Worm (Caenorhabditis elegans) whole organism, L1 larva: Measurements from ENCODE around the gene dhhc-1.

Experiments used
- C04F5.9 ChIP-seq: sonication (generic microtip); optimal IDR thresholded peaks from 2 replicates; lab custom pipeline; 2016; ENCODE audit warnings: missing genetic modification characterization, missing compliant biosample characterization
- C34B4.2 ChIP-seq: sonication (generic microtip); optimal IDR thresholded peaks from 2 replicates; lab custom pipeline; 2017; ENCODE audit warnings: mild to moderate bottlenecking, missing genetic modification characterization, missing compliant biosample characterization
- aly-2 ChIP-seq: fragments of 150-350 bp; optimal IDR thresholded peaks from 2 replicates; lab custom pipeline; 2014; ENCODE audit warnings: missing biosample characterization, missing genetic modification characterization
- ama-1 ChIP-seq: fragments of 150-350 bp; optimal IDR thresholded peaks from 2 replicates; lab custom pipeline; 2014
- blmp-1 ChIP-seq: fragments of 150-350 bp; optimal IDR thresholded peaks from 2 replicates; lab custom pipeline; 2014; ENCODE audit warnings: missing biosample characterization, missing genetic modification characterization
- ceh-63 ChIP-seq: fragments of 200-800 bp; sonication (Bioruptor generic); optimal IDR thresholded peaks from 2 replicates; lab custom pipeline; 2018; ENCODE audit warnings: mild to moderate bottlenecking, missing genetic modification characterization, missing compliant biosample characterization
- ceh-8 ChIP-seq: fragments of 200-800 bp; sonication (Bioruptor generic); optimal IDR thresholded peaks from 2 replicates; lab custom pipeline; 2018; ENCODE audit warnings: mild to moderate bottlenecking, missing genetic modification characterization, moderate library complexity, missing compliant biosample characterization
- ceh-82 ChIP-seq, 3 experiments: fragments of 150-350 bp in 1 of 3; sonication (generic microtip) in 2 of 3; optimal IDR thresholded peaks; 2 replicates each; lab custom pipeline; 2014 to 2017; ENCODE audit warnings: missing biosample characterization in 3 of 3, missing genetic modification characterization in 3 of 3
- ceh-90 ChIP-seq: sonication (generic microtip); optimal IDR thresholded peaks from 2 replicates; lab custom pipeline; 2016; ENCODE audit warnings: missing genetic modification characterization, missing compliant biosample characterization
- dpl-1 ChIP-seq, 3 experiments: fragments of 150-350 bp in 2 of 3; sonication (generic microtip) in 1 of 3; optimal IDR thresholded peaks; 2 replicates each; lab custom pipeline; 2014 to 2017; ENCODE audit warnings: missing biosample characterization in 3 of 3, missing genetic modification characterization in 3 of 3, missing genetic modification reagents in 3 of 3
- efl-1 ChIP-seq, 4 experiments: fragments of 150-350 bp; optimal IDR thresholded peaks in 3 of 4; peaks in 1 of 4; 1 replicate in 1 of 4; 2 replicates in 3 of 4; lab custom pipeline; 2014; ENCODE audit warnings: missing biosample characterization in 2 of 4, missing genetic modification characterization in 2 of 4, missing genetic modification reagents in 2 of 4
- elt-2 ChIP-seq: sonication (generic microtip); optimal IDR thresholded peaks from 2 replicates; lab custom pipeline; 2016; ENCODE audit warnings: missing genetic modification characterization, mild to moderate bottlenecking, inconsistent platforms, missing compliant biosample characterization, missing genetic modification reagents
- elt-3 ChIP-seq, 6 experiments: fragments of 150-350 bp in 1 of 6; sonication (generic microtip); optimal IDR thresholded peaks; 2 replicates each; lab custom pipeline; 2017 to 2018; ENCODE audit warnings: missing biosample characterization in 6 of 6, missing genetic modification characterization in 6 of 6, inconsistent platforms in 1 of 6
- fkh-4 ChIP-seq: sonication (generic microtip); optimal IDR thresholded peaks from 2 replicates; lab custom pipeline; 2016; ENCODE audit warnings: missing compliant biosample characterization, missing genetic modification characterization, borderline replicate concordance
- fkh-8 ChIP-seq: sonication (generic microtip); optimal IDR thresholded peaks from 2 replicates; lab custom pipeline; 2016; ENCODE audit warnings: mild to moderate bottlenecking, missing genetic modification characterization, missing compliant biosample characterization
- hlh-4 ChIP-seq: sonication (generic microtip); optimal IDR thresholded peaks from 2 replicates; lab custom pipeline; 2016; ENCODE audit warnings: mild to moderate bottlenecking, missing genetic modification characterization, missing compliant biosample characterization
- isw-1 ChIP-seq: fragments of 200-800 bp; sonication (Bioruptor generic); IDR thresholded peaks from 2 replicates; pipeline ENCODE4 v1.3.6; 2022; ENCODE audit warnings: missing genetic modification characterization, missing compliant biosample characterization
- jun-1 ChIP-seq: fragments of 150-350 bp; optimal IDR thresholded peaks from 2 replicates; lab custom pipeline; 2014; ENCODE audit warnings: missing biosample characterization, missing genetic modification reagents, missing genetic modification characterization
- lin-13 ChIP-seq: fragments of 150-350 bp; optimal IDR thresholded peaks from 2 replicates; lab custom pipeline; 2014; ENCODE audit warnings: missing biosample characterization, missing genetic modification reagents, missing genetic modification characterization
- lin-15B ChIP-seq: fragments of 150-350 bp; sonication (generic microtip); optimal IDR thresholded peaks from 3 replicates; lab custom pipeline; 2014; ENCODE audit warnings: missing biosample characterization, missing genetic modification characterization
- lin-35 ChIP-seq, 2 experiments: fragments of 150-350 bp; optimal IDR thresholded peaks; 2 replicates each; lab custom pipeline; 2014; ENCODE audit warnings: missing biosample characterization in 2 of 2, missing genetic modification characterization in 2 of 2, missing genetic modification reagents in 2 of 2
- lin-39 ChIP-seq: fragments of 150-350 bp; optimal IDR thresholded peaks from 2 replicates; lab custom pipeline; 2014; ENCODE audit warnings: missing biosample characterization, missing genetic modification reagents, missing genetic modification characterization
- mdl-1 ChIP-seq, 2 experiments: fragments of 150-350 bp; optimal IDR thresholded peaks; 2 replicates each; lab custom pipeline; 2014 to 2017; ENCODE audit warnings: missing biosample characterization in 2 of 2, missing genetic modification characterization in 2 of 2, inconsistent platforms in 1 of 2
- nhr-12 ChIP-seq: sonication (generic microtip); optimal IDR thresholded peaks from 2 replicates; lab custom pipeline; 2017; ENCODE audit warnings: missing biosample characterization, missing genetic modification characterization
- nhr-19 ChIP-seq: fragments of 200-800 bp; sonication (Bioruptor generic); conservative IDR thresholded peaks from 2 replicates; pipeline ENCODE4 v1.3.6; 2022; ENCODE audit warnings: missing genetic modification characterization, missing compliant biosample characterization
- nhr-28 ChIP-seq: fragments of 150-350 bp; optimal IDR thresholded peaks from 2 replicates; lab custom pipeline; 2014; ENCODE audit warnings: missing biosample characterization, missing genetic modification characterization
- nhr-71 ChIP-seq: sonication (generic microtip); optimal IDR thresholded peaks from 2 replicates; lab custom pipeline; 2016; ENCODE audit warnings: mild to moderate bottlenecking, missing genetic modification characterization, moderate library complexity, missing compliant biosample characterization
- nhr-76 ChIP-seq: sonication (generic microtip); optimal IDR thresholded peaks from 2 replicates; lab custom pipeline; 2017; ENCODE audit warnings: missing biosample characterization, missing genetic modification characterization
- nhr-85 ChIP-seq: sonication (generic microtip); peaks from one replicate; lab custom pipeline; 2016; ENCODE audit warnings: missing genetic modification characterization, inconsistent platforms, missing compliant biosample characterization
- pqm-1 ChIP-seq: sonication (generic microtip); optimal IDR thresholded peaks from 3 replicates; lab custom pipeline; 2017; ENCODE audit warnings: missing biosample characterization, missing genetic modification characterization
- rnt-1 ChIP-seq: sonication (generic microtip); optimal IDR thresholded peaks from 2 replicates; lab custom pipeline; 2016; ENCODE audit warnings: mild to moderate bottlenecking, missing genetic modification characterization, moderate library complexity, missing compliant biosample characterization
- skn-1 ChIP-seq: fragments of 150-350 bp; optimal IDR thresholded peaks from 2 replicates; lab custom pipeline; 2014; ENCODE audit warnings: missing biosample characterization, missing genetic modification characterization
- snpc-4 ChIP-seq: fragments of 150-350 bp; optimal IDR thresholded peaks from 2 replicates; lab custom pipeline; 2014; ENCODE audit warnings: missing biosample characterization, missing genetic modification characterization
- tlp-1 ChIP-seq: fragments of 150-350 bp; optimal IDR thresholded peaks from 2 replicates; lab custom pipeline; 2014; ENCODE audit warnings: missing biosample characterization, missing genetic modification characterization
- unc-130 ChIP-seq: fragments of 150-350 bp; optimal IDR thresholded peaks from 2 replicates; lab custom pipeline; 2017; ENCODE audit warnings: missing biosample characterization, missing genetic modification characterization, inconsistent platforms
- unc-62 ChIP-seq: fragments of 150-350 bp; optimal IDR thresholded peaks from 2 replicates; lab custom pipeline; 2014; ENCODE audit warnings: missing biosample characterization, missing genetic modification reagents, missing genetic modification characterization
- unc-86 ChIP-seq: sonication (generic microtip); optimal IDR thresholded peaks from 2 replicates; lab custom pipeline; 2016; ENCODE audit warnings: missing genetic modification characterization, missing compliant biosample characterization
- unc-98 ChIP-seq: fragments of 200-800 bp; sonication (Bioruptor generic); IDR thresholded peaks from 2 replicates; pipeline ENCODE4 v1.3.6; 2022; ENCODE audit warnings: missing genetic modification characterization, missing compliant biosample characterization

The dhhc-1 gene

ce11 chrX:15097763-15098162 lies 2.5 kb downstream of the dhhc-1 start, which contains the start of gene F09B12.3:
TSS of gene F09B12.3 (minus strand) at chrX:15097954.
- TF ChIP-seq lin-35 (GFP tag; optimal IDR thresholded peaks at IDR 0.05; lab: Kevin White, UChicago): no peak
- TF ChIP-seq lin-13 (GFP tag; lab: Kevin White, UChicago): no peak
- no peak for TF ChIP-seq ceh-63 (GFP tag; lab: Kevin White, UChicago)
- TF ChIP-seq C34B4.2 (tag; lab: Kevin White, UChicago): no peak
- no peak for TF ChIP-seq nhr-76 (tag; lab: Kevin White, UChicago)
- TF ChIP-seq tlp-1 (tag; lab: Kevin White, UChicago): peak; percentile 33
- TF ChIP-seq elt-2 (tag; lab: Kevin White, UChicago): peak; percentile 77
- no peak for TF ChIP-seq rnt-1 (tag; lab: Kevin White, UChicago)
- peak; percentile 55 for TF ChIP-seq pqm-1 (tag; lab: Kevin White, UChicago)

ce11 chrX:15096277-15096676 lies 3.9 kb downstream of the dhhc-1 start:
- TF ChIP-seq dpl-1 (GFP tag; optimal IDR thresholded peaks at IDR 0.05; lab: Kevin White, UChicago) (no peak), lin-39 (no peak), nhr-85 (tag; lab: Kevin White, UChicago) (no peak), mdl-1 (tag; optimal IDR thresholded peaks at IDR 0.05; lab: Kevin White, UChicago) (no peak), lin-15B (tag; lab: Kevin White, UChicago) (no peak)
- TF ChIP-seq, all 84 proteins: peak for 0

- TF ChIP-seq ama-1 (no peak), ceh-90 (no peak), C04F5.9 (tag; lab: Kevin White, UChicago) (no peak), lin-39 (no peak), rnt-1 (tag; lab: Kevin White, UChicago) (no peak), dpl-1 (GFP tag; optimal IDR thresholded peaks at IDR 0.05; lab: Kevin White, UChicago) (no peak), nhr-12 (tag; lab: Kevin White, UChicago) (no peak), jun-1 (no peak), C34B4.2 (tag; lab: Kevin White, UChicago) (no peak), isw-1 (GFP tag; lab: Robert Waterston, UW) (no peak), tlp-1 (tag; lab: Kevin White, UChicago) (no peak), unc-98 (GFP tag; lab: Robert Waterston, UW) (no peak), hlh-4 (tag; lab: Kevin White, UChicago) (no peak), unc-62 (GFP tag; lab: Kevin White, UChicago) (no peak), nhr-28 (tag; lab: Kevin White, UChicago) (no peak)
Observed at ce11 chrX:15094973-15095372, 5.2 kb downstream of the dhhc-1 start, which contains the start of gene F09B12.7. TSS of gene F09B12.7 (minus strand) at chrX:15095073.

ce11 chrX:15092775-15093386 lies 7.3 kb downstream of the dhhc-1 start:
- TF ChIP-seq blmp-1 (tag; lab: Kevin White, UChicago): no peak
- no peak for TF ChIP-seq efl-1 (optimal IDR thresholded peaks at IDR 0.05; lab: Kevin White, UChicago)
- peak in 1 of 2 experiments; percentile 87 for TF ChIP-seq efl-1 (GFP tag; optimal IDR thresholded peaks at IDR 0.05 in 1 of 2; lab: Kevin White, UChicago)
- TF ChIP-seq ceh-8: no peak
- TF ChIP-seq snpc-4: peak; percentile 74

- no peak for TF ChIP-seq pqm-1 (tag; lab: Kevin White, UChicago)
- TF ChIP-seq elt-2 (tag; lab: Kevin White, UChicago): peak; percentile 45
- TF ChIP-seq unc-62 (GFP tag; lab: Kevin White, UChicago): no peak
- no peak for TF ChIP-seq rnt-1 (tag; lab: Kevin White, UChicago)
- TF ChIP-seq lin-35 (GFP tag; optimal IDR thresholded peaks at IDR 0.05; lab: Kevin White, UChicago): peak in 1 of 2 experiments; percentile 16
- no peak for TF ChIP-seq fkh-8 (tag; lab: Kevin White, UChicago)
- no peak for TF ChIP-seq ceh-8
- TF ChIP-seq, all 84 proteins: peak for 2
Observed at ce11 chrX:15089123-15089522, 11.1 kb downstream of the dhhc-1 start, which contains the start of gene flr-4. TSS of gene flr-4 (plus strand) at chrX:15089397.

- TF ChIP-seq nhr-19: no peak
- TF ChIP-seq lin-15B (tag; lab: Kevin White, UChicago): no peak
- TF ChIP-seq unc-86 (tag; lab: Kevin White, UChicago): no peak
- TF ChIP-seq unc-62 (GFP tag; lab: Kevin White, UChicago): no peak
- TF ChIP-seq elt-3 (tag; optimal IDR thresholded peaks at IDR 0.05; lab: Kevin White, UChicago): no peak
- no peak for TF ChIP-seq ceh-82 (tag; optimal IDR thresholded peaks at IDR 0.05; lab: Kevin White, UChicago)
- no peak for TF ChIP-seq aly-2 (tag; lab: Kevin White, UChicago)
- no peak for TF ChIP-seq skn-1
- no peak for TF ChIP-seq fkh-8 (tag; lab: Kevin White, UChicago)
- TF ChIP-seq unc-130 (tag; lab: Kevin White, UChicago): no peak
- no peak for TF ChIP-seq nhr-71 (tag; lab: Kevin White, UChicago)
- no peak for TF ChIP-seq fkh-4 (tag; lab: Kevin White, UChicago)
Observed at ce11 chrX:15087752-15088151, 12.5 kb downstream of the dhhc-1 start.
